Fruit fly (Drosophila melanogaster): ENCODE measurements around the gene sas.

Gene sas

dm6 chr3R:7122172-7123072 is 40.2 kb upstream of the sas start:
- TF ChIP-seq CG32006 (GFP tag; optimal IDR thresholded peaks at IDR 0.05) (no peak), Lpt (GFP tag; optimal IDR thresholded peaks at IDR 0.05) (no peak), fkh (GFP tag; optimal IDR thresholded peaks at IDR 0.05) (peak; percentile 64), svp (GFP tag) (peak; percentile 86), Eip75B (GFP tag; optimal IDR thresholded peaks at IDR 0.05) (peak; percentile 67), Blimp-1 (GFP tag; optimal IDR thresholded peaks at IDR 0.05) (peak; percentile 79), CG8119 (GFP tag; IDR thresholded peaks at IDR 0.05) (no peak), esn (GFP tag; optimal IDR thresholded peaks at IDR 0.05) (peak; percentile 16), Eip78C (GFP tag) (peak; percentile 30), CG3919 (GFP tag; optimal IDR thresholded peaks at IDR 0.05) (no peak), Sox102F (GFP tag; optimal IDR thresholded peaks at IDR 0.05) (peak; percentile 3), CG15336 (GFP tag; IDR thresholded peaks at IDR 0.05) (0 out of 2 replicates have a peak, but pooled peaks have one; percentile 9), CG16779 (tag; optimal IDR thresholded peaks at IDR 0.05) (no peak), CG6854 (GFP tag; optimal IDR thresholded peaks at IDR 0.05) (peak; percentile 81)

dm6 chr3R:7123073-7123572 is 39.5 kb upstream of the sas start:
- peak; percentile 13 for TF ChIP-seq CG6276 (GFP tag; optimal IDR thresholded peaks at IDR 0.05)
- TF ChIP-seq Eip78C (GFP tag), result peak; percentile 12
- no peak for TF ChIP-seq Gug (GFP tag; IDR thresholded peaks at IDR 0.05)
- TF ChIP-seq CG10669 (GFP tag; optimal IDR thresholded peaks at IDR 0.05), result no peak

- no peak for TF ChIP-seq Gug (GFP tag; IDR thresholded peaks at IDR 0.05)
- TF ChIP-seq CG10631 (GFP tag; optimal IDR thresholded peaks at IDR 0.05), result no peak
- TF ChIP-seq eg (GFP tag; IDR thresholded peaks at IDR 0.05), result 0 out of 3 replicates have a peak, but pooled peaks have one; percentile 27
- no peak for TF ChIP-seq Blimp-1 (GFP tag; optimal IDR thresholded peaks at IDR 0.05)
- TF ChIP-seq CG3919 (GFP tag; optimal IDR thresholded peaks at IDR 0.05), result no peak
- no peak for TF ChIP-seq ss (GFP tag; optimal IDR thresholded peaks at IDR 0.05)
- TF ChIP-seq dsx (GFP tag; optimal IDR thresholded peaks at IDR 0.05; ENCODE audit: poor library complexity, severe bottlenecking), result peak; percentile 4
- TF ChIP-seq pdm3 (GFP tag; optimal IDR thresholded peaks at IDR 0.05), result no peak
- no peak for TF ChIP-seq CG11762 (GFP tag; optimal IDR thresholded peaks at IDR 0.05; ENCODE audit: insufficient read depth)
- no peak for TF ChIP-seq fd59A (GFP tag; optimal IDR thresholded peaks at IDR 0.05)
- no peak for TF ChIP-seq CG34406 (GFP tag; optimal IDR thresholded peaks at IDR 0.05)
- no peak for TF ChIP-seq Ets21C (GFP tag; optimal IDR thresholded peaks at IDR 0.05)
- no peak for TF ChIP-seq dac (GFP tag; optimal IDR thresholded peaks at IDR 0.05)
- peak; percentile 84 for TF ChIP-seq fkh (GFP tag; optimal IDR thresholded peaks at IDR 0.05)
- TF ChIP-seq CG11294 (GFP tag; IDR thresholded peaks at IDR 0.05), result no peak; the same call in 1 of the 2 replicates
- no peak for TF ChIP-seq CG32006 (GFP tag; optimal IDR thresholded peaks at IDR 0.05)
Measured at dm6 chr3R:7123699-7124098, 38.9 kb upstream of the sas start.

- TF ChIP-seq topi (GFP tag; optimal IDR thresholded peaks at IDR 0.05) (peak; percentile 82), fd85E (GFP tag; optimal IDR thresholded peaks at IDR 0.05) (no peak), CG34406 (GFP tag; optimal IDR thresholded peaks at IDR 0.05) (peak; percentile 68), CG10631 (GFP tag; optimal IDR thresholded peaks at IDR 0.05) (peak; percentile 92), CG6808 (GFP tag; optimal IDR thresholded peaks at IDR 0.05) (peak; percentile 37), CG8319 (GFP tag; optimal IDR thresholded peaks at IDR 0.05) (peak; percentile 62), CG6163 (GFP tag; IDR thresholded peaks at IDR 0.05) (peak; percentile 79), net (GFP tag; optimal IDR thresholded peaks at IDR 0.05) (peak; percentile 62), eg (GFP tag; IDR thresholded peaks at IDR 0.05) (peak; percentile 81), CG6792 (GFP tag; optimal IDR thresholded peaks at IDR 0.05) (peak; percentile 78), CG9139 (GFP tag; optimal IDR thresholded peaks at IDR 0.05) (no peak), Smox (GFP tag; optimal IDR thresholded peaks at IDR 0.05) (peak; percentile 86), esn (GFP tag; optimal IDR thresholded peaks at IDR 0.05) (peak; percentile 89), CG8632 (GFP tag; optimal IDR thresholded peaks at IDR 0.05) (peak; percentile 73), CG6276 (GFP tag; optimal IDR thresholded peaks at IDR 0.05) (peak; percentile 5), OdsH (GFP tag; optimal IDR thresholded peaks at IDR 0.05) (peak; percentile 85), CG6854 (GFP tag; optimal IDR thresholded peaks at IDR 0.05) (no peak), CG3032 (tag; optimal IDR thresholded peaks at IDR 0.05) (peak; percentile 81), acj6 (GFP tag; optimal IDR thresholded peaks at IDR 0.05) (peak; percentile 88), CG7368 (GFP tag; optimal IDR thresholded peaks at IDR 0.05) (peak; percentile 59), CG16779 (tag; optimal IDR thresholded peaks at IDR 0.05) (no peak), Sox102F (GFP tag; optimal IDR thresholded peaks at IDR 0.05) (peak; percentile 75), Eip75B (GFP tag; optimal IDR thresholded peaks at IDR 0.05) (peak; percentile 76), CG11762 (GFP tag; optimal IDR thresholded peaks at IDR 0.05; ENCODE audit: insufficient read depth) (peak; percentile 52)
Measured at dm6 chr3R:7124109-7124639, 38.4 kb upstream of the sas start, which contains the start of the genes Alh and CG10098. Gene Alh (minus strand): TSS chr3R:7124185. Gene CG10098 (plus strand): TSS chr3R:7124548.
